Fruit fly (Drosophila melanogaster): ENCODE results near the gene sicily.

DNA sequence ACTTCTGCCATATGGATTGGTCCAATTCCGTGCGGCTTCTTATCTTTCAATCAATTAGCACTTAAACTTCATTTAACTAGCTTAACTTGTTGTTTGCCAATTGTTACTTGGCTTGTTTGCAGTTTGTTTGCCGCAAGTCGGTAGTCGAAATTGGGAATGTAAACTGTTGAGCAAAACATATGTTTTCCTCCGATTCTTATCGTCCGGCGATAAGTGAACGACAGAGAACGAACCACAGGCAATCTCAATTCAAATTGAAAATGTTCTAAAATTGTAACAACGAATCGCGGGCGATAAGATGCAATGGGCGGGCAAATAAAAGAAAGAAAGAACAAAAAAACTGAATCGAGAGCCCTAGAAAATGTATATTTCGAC is 33.1 kb upstream of the sicily start:
- TF ChIP-seq CG8319 (GFP tag; optimal IDR thresholded peaks at IDR 0.05) (no peak), pdm3 (GFP tag; optimal IDR thresholded peaks at IDR 0.05) (no peak), CG6276 (GFP tag; optimal IDR thresholded peaks at IDR 0.05) (no peak), OdsH (GFP tag; optimal IDR thresholded peaks at IDR 0.05) (no peak), CG6854 (GFP tag; optimal IDR thresholded peaks at IDR 0.05) (no peak)
